Worm (Caenorhabditis elegans) whole organism, midembryonic: Measurements from ENCODE around the gene col-68.

ENCODE experiments used
- T22C8.4 ChIP-seq: fragments of 200-800 bp; sonication (Bioruptor generic); IDR thresholded peaks from 2 replicates; pipeline ENCODE4 v1.3.6; 2022; ENCODE audit warnings: missing genetic modification characterization, missing compliant biosample characterization
- cog-1 ChIP-seq: sonication (generic microtip); optimal IDR thresholded peaks from 2 replicates; lab custom pipeline; 2016; ENCODE audit warnings: missing genetic modification characterization, missing compliant biosample characterization
- flt-1 ChIP-seq: fragments of 200-800 bp; sonication (Bioruptor generic); IDR thresholded peaks from 2 replicates; pipeline ENCODE4 v1.3.6; 2022; ENCODE audit warnings: missing genetic modification characterization, missing compliant biosample characterization
- klf-2 ChIP-seq: fragments of 200-800 bp; sonication (Bioruptor generic); conservative IDR thresholded peaks from 2 replicates; pipeline ENCODE4 v1.3.6; 2022; ENCODE audit warnings: missing genetic modification reagents, missing genetic modification characterization, missing compliant biosample characterization
- med-1 ChIP-seq: sonication (generic microtip); optimal IDR thresholded peaks from 2 replicates; lab custom pipeline; 2017; ENCODE audit warnings: missing genetic modification characterization, mild to moderate bottlenecking, missing compliant biosample characterization, antibody characterized with exemption, missing genetic modification reagents; ENCODE audit not compliant: insufficient read depth
- ref-1 ChIP-seq: fragments of 200-800 bp; sonication (Bioruptor generic); conservative IDR thresholded peaks from 2 replicates; pipeline ENCODE4 v1.3.6; 2022; ENCODE audit warnings: missing genetic modification reagents, missing genetic modification characterization, missing compliant biosample characterization
- tab-1 ChIP-seq: fragments of 200-800 bp; sonication (Bioruptor generic); IDR thresholded peaks from 2 replicates; pipeline ENCODE4 v1.3.6; 2022; ENCODE audit warnings: missing genetic modification characterization, missing compliant biosample characterization
- ztf-23 ChIP-seq: fragments of 200-800 bp; sonication (Bioruptor generic); IDR thresholded peaks from 2 replicates; pipeline ENCODE4 v1.3.6; 2022; ENCODE audit warnings: missing genetic modification reagents, missing genetic modification characterization, missing compliant biosample characterization
- ztf-29 ChIP-seq: fragments of 200-800 bp; sonication (Bioruptor generic); IDR thresholded peaks from 2 replicates; pipeline ENCODE4 v1.3.6; 2022; ENCODE audit warnings: missing genetic modification reagents, missing genetic modification characterization, missing compliant biosample characterization

ce11 chrII:60049-60448 lies 44.3 kb upstream of the col-68 start:
- no peak for TF ChIP-seq flt-1 (GFP tag; lab: Robert Waterston, UW)
- TF ChIP-seq tab-1: no peak
- no peak for TF ChIP-seq med-1 (GFP tag; lab: Kevin White, UChicago)
- TF ChIP-seq T22C8.4: no peak
- TF ChIP-seq klf-2 (GFP tag; lab: Robert Waterston, UW): no peak
- no peak for TF ChIP-seq ref-1 (GFP tag; lab: Robert Waterston, UW)
- TF ChIP-seq cog-1 (tag; lab: Kevin White, UChicago): no peak
- TF ChIP-seq ztf-23 (GFP tag; lab: Robert Waterston, UW): no peak
- no peak for TF ChIP-seq ztf-29 (GFP tag; lab: Robert Waterston, UW)
